Fruit fly (Drosophila melanogaster) whole organism, embryonic: ENCODE measurements around the gene CG5087.

Source experiments
- Ada2b ChIP-seq: fragments of 200-800 bp; sonication (Bioruptor generic); IDR thresholded peaks from 2 replicates; pipeline ENCODE4 v1.3.6; 2022; ENCODE audit warnings: missing biosample characterization, missing genetic modification characterization
- Awh ChIP-seq: fragments of 200-800 bp; sonication (Bioruptor generic); IDR thresholded peaks from 2 replicates; pipeline ENCODE4, ENCODE4 v1.3.6; 2022; ENCODE audit warnings: missing biosample characterization, missing genetic modification characterization
- Blimp-1 ChIP-seq: fragments of 200-800 bp; sonication (Bioruptor generic); optimal IDR thresholded peaks from 3 replicates; lab custom pipeline; 2018; ENCODE audit warnings: missing biosample characterization, missing genetic modification characterization, mild to moderate bottlenecking, moderate library complexity, missing genetic modification reagents
- CG10147 ChIP-seq: fragments of 200-800 bp; sonication (Bioruptor generic); optimal IDR thresholded peaks from 2 replicates; lab custom pipeline; 2019; ENCODE audit warnings: missing biosample characterization, mild to moderate bottlenecking, missing genetic modification characterization, moderate library complexity
- CG10979 ChIP-seq: fragments of 200-800 bp; sonication (Bioruptor generic); optimal IDR thresholded peaks from 2 replicates; lab custom pipeline; 2018; ENCODE audit warnings: missing biosample characterization, mild to moderate bottlenecking, missing genetic modification characterization, moderate library complexity
- CG12744 ChIP-seq: fragments of 200-800 bp; sonication (Bioruptor generic); optimal IDR thresholded peaks from 2 replicates; lab custom pipeline; 2016; ENCODE audit warnings: missing biosample characterization, missing genetic modification characterization
- CG15601 ChIP-seq: fragments of 200-800 bp; sonication (Bioruptor generic); optimal IDR thresholded peaks from 3 replicates; lab custom pipeline; 2019; ENCODE audit warnings: missing biosample characterization, mild to moderate bottlenecking, missing genetic modification characterization, moderate library complexity
- CG17361 ChIP-seq: fragments of 200-800 bp; sonication (Bioruptor generic); IDR thresholded peaks from 3 replicates; pipeline ENCODE4 v1.3.6; 2022; ENCODE audit warnings: missing biosample characterization, missing genetic modification characterization
- CG18262 ChIP-seq: fragments of 200-800 bp; optimal IDR thresholded peaks from 3 replicates; lab custom pipeline; 2019; ENCODE audit warnings: missing biosample characterization, mild to moderate bottlenecking, missing genetic modification characterization, moderate library complexity
- CG2678 ChIP-seq: fragments of 200-800 bp; sonication (Bioruptor generic); optimal IDR thresholded peaks from 3 replicates; lab custom pipeline; 2019; ENCODE audit warnings: missing biosample characterization, mild to moderate bottlenecking, missing genetic modification characterization, moderate library complexity
- CG30020 ChIP-seq: fragments of 200-800 bp; optimal IDR thresholded peaks from 2 replicates; lab custom pipeline; 2019; ENCODE audit warnings: missing biosample characterization, mild to moderate bottlenecking, missing genetic modification characterization, moderate library complexity
- CG30403 ChIP-seq: fragments of 200-800 bp; sonication (Bioruptor generic); optimal IDR thresholded peaks from 3 replicates; lab custom pipeline; 2016; ENCODE audit warnings: missing biosample characterization, missing genetic modification characterization
- CG32767 ChIP-seq: fragments of 200-800 bp; sonication (Bioruptor generic); IDR thresholded peaks from 2 replicates; pipeline ENCODE4 v1.3.6; 2022; ENCODE audit warnings: missing biosample characterization, missing genetic modification characterization
- CG33557 ChIP-seq: fragments of 200-800 bp; sonication (Bioruptor generic); optimal IDR thresholded peaks from 2 replicates; lab custom pipeline; 2019; ENCODE audit warnings: missing biosample characterization, mild to moderate bottlenecking, missing genetic modification characterization, moderate library complexity
- CG4404 ChIP-seq: fragments of 200-800 bp; sonication (Bioruptor generic); IDR thresholded peaks from 2 replicates; pipeline ENCODE4 v1.3.6; 2022; ENCODE audit warnings: missing biosample characterization, missing genetic modification characterization
- CG6689 ChIP-seq: fragments of 200-800 bp; sonication (Bioruptor generic); IDR thresholded peaks from 2 replicates; pipeline ENCODE4 v1.3.6; 2022; ENCODE audit warnings: missing biosample characterization, missing genetic modification characterization
- CG7357 ChIP-seq: fragments of 200-800 bp; sonication (Bioruptor generic); IDR thresholded peaks from 3 replicates; pipeline ENCODE4 v1.3.6; 2022; ENCODE audit warnings: missing biosample characterization, missing genetic modification characterization
- CG7372 ChIP-seq: fragments of 200-800 bp; sonication (Bioruptor generic); IDR thresholded peaks from 2 replicates; pipeline ENCODE4 v1.3.6; 2022; ENCODE audit warnings: missing biosample characterization, missing genetic modification characterization
- CG7556 ChIP-seq: fragments of 200-800 bp; sonication (Bioruptor generic); optimal IDR thresholded peaks from 2 replicates; lab custom pipeline; 2017; ENCODE audit warnings: missing biosample characterization, mild to moderate bottlenecking, missing genetic modification characterization
- CG8388 ChIP-seq: fragments of 200-800 bp; sonication (Bioruptor generic); optimal IDR thresholded peaks from 2 replicates; lab custom pipeline; 2019; ENCODE audit warnings: missing biosample characterization, mild to moderate bottlenecking, missing genetic modification characterization, moderate library complexity
- Ets97D ChIP-seq: fragments of 200-800 bp; sonication (Bioruptor generic); optimal IDR thresholded peaks from 3 replicates; lab custom pipeline; 2016; ENCODE audit warnings: missing biosample characterization, missing genetic modification characterization
- Fer3 ChIP-seq: fragments of 200-800 bp; sonication (Bioruptor generic); optimal IDR thresholded peaks from 2 replicates; lab custom pipeline; 2018; ENCODE audit warnings: missing biosample characterization, mild to moderate bottlenecking, missing genetic modification characterization, moderate library complexity
- HLH3B ChIP-seq: fragments of 200-800 bp; sonication (Bioruptor generic); IDR thresholded peaks from 2 replicates; pipeline ENCODE4 v1.3.6; 2022; ENCODE audit warnings: missing biosample characterization, missing genetic modification characterization
- Med ChIP-seq: fragments of 200-800 bp; sonication (Bioruptor generic); peaks from one replicate; lab custom pipeline; 2016; ENCODE audit warnings: missing biosample characterization, missing genetic modification characterization, mild to moderate bottlenecking, inconsistent platforms, moderate library complexity
- Mes4 ChIP-seq: fragments of 200-800 bp; sonication (Bioruptor generic); optimal IDR thresholded peaks from 2 replicates; lab custom pipeline; 2016; ENCODE audit warnings: missing biosample characterization, missing genetic modification characterization
- Oaz ChIP-seq: fragments of 200-800 bp; sonication (Bioruptor generic); IDR thresholded peaks from 2 replicates; pipeline ENCODE4 v1.3.6; 2022; ENCODE audit warnings: missing biosample characterization, missing genetic modification characterization
- Pdp1 ChIP-seq, 2 experiments: fragments of 200-800 bp; sonication (Bioruptor generic); optimal IDR thresholded peaks; 3 replicates each; lab custom pipeline; 2016; ENCODE audit warnings: missing biosample characterization in 2 of 2, missing genetic modification characterization in 2 of 2, mild to moderate bottlenecking in 1 of 2, moderate library complexity in 1 of 2
- Rx ChIP-seq: fragments of 200-800 bp; sonication (Bioruptor generic); IDR thresholded peaks from 2 replicates; pipeline ENCODE4 v1.3.6; 2022; ENCODE audit warnings: missing biosample characterization, missing genetic modification characterization
- Xbp1 ChIP-seq: fragments of 200-800 bp; sonication (Bioruptor generic); optimal IDR thresholded peaks from 3 replicates; lab custom pipeline; 2016; ENCODE audit warnings: missing biosample characterization, mild to moderate bottlenecking, missing genetic modification characterization
- aop ChIP-seq: fragments of 200-800 bp; sonication (Bioruptor generic); IDR thresholded peaks from 2 replicates; pipeline ENCODE4 v1.3.6; 2022; ENCODE audit warnings: missing biosample characterization, missing genetic modification characterization
- az2 ChIP-seq: fragments of 200-800 bp; sonication (Bioruptor generic); optimal IDR thresholded peaks from 3 replicates; lab custom pipeline; 2016; ENCODE audit warnings: missing biosample characterization, missing genetic modification characterization
- cato ChIP-seq: fragments of 200-800 bp; sonication (Bioruptor generic); optimal IDR thresholded peaks from 2 replicates; lab custom pipeline; 2016; ENCODE audit warnings: missing biosample characterization, missing genetic modification characterization, borderline replicate concordance
- cg ChIP-seq: fragments of 200-800 bp; sonication (Bioruptor generic); optimal IDR thresholded peaks from 3 replicates; lab custom pipeline; 2019; ENCODE audit warnings: missing biosample characterization, mild to moderate bottlenecking, missing genetic modification characterization, moderate library complexity
- dati ChIP-seq: fragments of 200-800 bp; sonication (Bioruptor generic); IDR thresholded peaks from 2 replicates; pipeline ENCODE4 v1.3.6; 2022; ENCODE audit warnings: missing biosample characterization, missing genetic modification characterization
- dpn ChIP-seq, 2 experiments: fragments of 200-800 bp; sonication (Bioruptor generic); optimal IDR thresholded peaks; 3 replicates each; lab custom pipeline; 2016; ENCODE audit warnings: missing biosample characterization in 2 of 2, missing genetic modification characterization in 2 of 2
- gcm2 ChIP-seq: fragments of 200-800 bp; sonication (Bioruptor generic); optimal IDR thresholded peaks from 2 replicates; lab custom pipeline; 2016; ENCODE audit warnings: missing biosample characterization, missing genetic modification characterization
- hb ChIP-seq: fragments of 200-800 bp; sonication (Bioruptor generic); IDR thresholded peaks from 3 replicates; pipeline ENCODE4 v1.3.6; 2022; ENCODE audit warnings: missing biosample characterization, missing genetic modification characterization; ENCODE audit not compliant: partially characterized antibody
- inv ChIP-seq: fragments of 200-800 bp; sonication (Bioruptor generic); IDR thresholded peaks from 2 replicates; pipeline ENCODE4 v1.3.6; 2022; ENCODE audit warnings: missing biosample characterization, missing genetic modification characterization; ENCODE audit not compliant: partially characterized antibody
- nom ChIP-seq: fragments of 200-800 bp; sonication (Bioruptor generic); optimal IDR thresholded peaks from 2 replicates; lab custom pipeline; 2017; ENCODE audit warnings: missing biosample characterization, missing genetic modification characterization, mild to moderate bottlenecking, moderate library complexity, missing genetic modification reagents
- odd ChIP-seq: fragments of 200-800 bp; sonication (Bioruptor generic); optimal IDR thresholded peaks from 2 replicates; lab custom pipeline; 2017; ENCODE audit warnings: missing biosample characterization, mild to moderate bottlenecking, missing genetic modification characterization
- pum ChIP-seq: fragments of 200-800 bp; sonication (Bioruptor generic); optimal IDR thresholded peaks from 2 replicates; lab custom pipeline; 2016; ENCODE audit warnings: missing biosample characterization, missing genetic modification characterization
- ranshi ChIP-seq: fragments of 200-800 bp; sonication (Bioruptor generic); IDR thresholded peaks from 2 replicates; pipeline ENCODE4 v1.3.6; 2022; ENCODE audit warnings: missing biosample characterization, missing genetic modification characterization
- sc ChIP-seq, 3 experiments: fragments of >200 bp in 2 of 3; fragments of 200-800 bp in 1 of 3; sonication (Bioruptor generic) in 1 of 3; optimal IDR thresholded peaks; 2 replicates in 2 of 3; 3 replicates in 1 of 3; lab custom pipeline; 2017; ENCODE audit warnings: mild to moderate bottlenecking in 1 of 3, missing biosample characterization in 1 of 3, missing genetic modification characterization in 1 of 3, missing genetic modification reagents in 1 of 3
- scrt ChIP-seq: fragments of 200-800 bp; sonication (Bioruptor generic); optimal IDR thresholded peaks from 2 replicates; lab custom pipeline; 2018; ENCODE audit warnings: missing biosample characterization, mild to moderate bottlenecking, missing genetic modification characterization, moderate library complexity
- sima ChIP-seq: fragments of 200-800 bp; sonication (Bioruptor generic); optimal IDR thresholded peaks from 2 replicates; lab custom pipeline; 2016; ENCODE audit warnings: missing biosample characterization, missing genetic modification characterization
- sna ChIP-seq: fragments of 200-800 bp; sonication (Bioruptor generic); IDR thresholded peaks from 2 replicates; pipeline ENCODE4 v1.3.6; 2022; ENCODE audit warnings: missing biosample characterization, missing genetic modification characterization; ENCODE audit not compliant: partially characterized antibody
- stc ChIP-seq: fragments of 200-800 bp; sonication (Bioruptor generic); IDR thresholded peaks from 2 replicates; pipeline ENCODE4 v1.3.6; 2022; ENCODE audit warnings: missing biosample characterization, missing genetic modification characterization
- trh ChIP-seq: fragments of 200-800 bp; sonication (Bioruptor generic); optimal IDR thresholded peaks from 2 replicates; lab custom pipeline; 2016; ENCODE audit warnings: missing biosample characterization, missing genetic modification characterization
- zen ChIP-seq: fragments of 200-800 bp; sonication (Bioruptor generic); optimal IDR thresholded peaks from 3 replicates; lab custom pipeline; 2018; ENCODE audit warnings: missing biosample characterization, mild to moderate bottlenecking, missing genetic modification characterization, moderate library complexity
- zf30C ChIP-seq: fragments of 200-800 bp; sonication (Bioruptor generic); optimal IDR thresholded peaks from 3 replicates; lab custom pipeline; 2018; ENCODE audit warnings: missing biosample characterization, mild to moderate bottlenecking, missing genetic modification characterization

Gene CG5087

dm6 chr3L:9028057-9028456 is 30.1 kb downstream of the CG5087 start (continued):
- peak; percentile 34 to 44 for TF ChIP-seq Pdp1 (GFP tag; optimal IDR thresholded peaks at IDR 0.05; lab: Kevin White, UChicago)
- peak; percentile 55 for TF ChIP-seq CG33557 (GFP tag; lab: Kevin White, UChicago)
- no peak for TF ChIP-seq CG7372
- no peak for TF ChIP-seq hb (GFP tag; lab: Robert Waterston, UW)
- no peak for TF ChIP-seq scrt
- TF ChIP-seq CG10979 (tag; lab: Kevin White, UChicago) = peak; percentile 76
- TF ChIP-seq trh (GFP tag; lab: Kevin White, UChicago) = no peak
- TF ChIP-seq Mes4 (GFP tag; lab: Kevin White, UChicago) = peak; percentile 17
- TF ChIP-seq CG15601 = peak; percentile 44
- peak; percentile 21; the same call in 1 of the 2 replicates for TF ChIP-seq Rx (GFP tag; lab: Robert Waterston, UW)
- no peak for TF ChIP-seq sc (optimal IDR thresholded peaks at IDR 0.05; lab: Kevin White, UChicago)
- TF ChIP-seq sc (GFP tag; optimal IDR thresholded peaks at IDR 0.05; lab: Kevin White, UChicago) = peak; percentile 32
- no peak for TF ChIP-seq Oaz (GFP tag; lab: Robert Waterston, UW)
- TF ChIP-seq CG2678 = peak; percentile 41
- TF ChIP-seq stc (GFP tag; lab: Robert Waterston, UW) = peak; percentile 20; the same call in 1 of the 2 replicates
- TF ChIP-seq cato = no peak
- TF ChIP-seq CG7556 (GFP tag; lab: Kevin White, UChicago) = peak; percentile 20
- TF ChIP-seq az2 (GFP tag; lab: Kevin White, UChicago) = peak; percentile 52
- no peak for TF ChIP-seq odd (GFP tag; lab: Kevin White, UChicago)
- TF ChIP-seq aop (GFP tag; lab: Robert Waterston, UW) = no peak
- no peak for TF ChIP-seq dati (GFP tag; lab: Robert Waterston, UW)
- TF ChIP-seq HLH3B (GFP tag; lab: Robert Waterston, UW) = peak; percentile 59; the same call in 1 of the 2 replicates
- no peak for TF ChIP-seq sna (GFP tag; lab: Robert Waterston, UW)
- no peak for TF ChIP-seq CG7357 (GFP tag; lab: Robert Waterston, UW)
- TF ChIP-seq CG12744 (GFP tag; lab: Kevin White, UChicago) = no peak
- peak; percentile 61 for TF ChIP-seq zen (tag; lab: Kevin White, UChicago)
- TF ChIP-seq gcm2 = no peak
- TF ChIP-seq Xbp1 (GFP tag; lab: Kevin White, UChicago) = peak; percentile 31
- no peak for TF ChIP-seq Ada2b (GFP tag; lab: Robert Waterston, UW)
- TF ChIP-seq ranshi (GFP tag; lab: Robert Waterston, UW) = peak; percentile 33; the same call in 1 of the 2 replicates
- no peak for TF ChIP-seq CG32767 (GFP tag; lab: Robert Waterston, UW)
- TF ChIP-seq CG18262 (tag; lab: Kevin White, UChicago) = peak; percentile 62
- TF ChIP-seq CG4404 (GFP tag; lab: Robert Waterston, UW) = peak; percentile 31; the same call in 1 of the 2 replicates
- peak; percentile 83 for TF ChIP-seq Med (GFP tag; lab: Kevin White, UChicago)
- TF ChIP-seq CG6689 = 0 out of 2 replicates have a peak, but pooled peaks have one; percentile 33
- TF ChIP-seq Awh = no peak
- TF ChIP-seq inv (GFP tag; lab: Robert Waterston, UW) = no peak
- no peak for TF ChIP-seq cg (GFP tag; lab: Kevin White, UChicago)
- TF ChIP-seq pum (GFP tag; lab: Kevin White, UChicago) = peak; percentile 39
- no peak for TF ChIP-seq sima (GFP tag; lab: Kevin White, UChicago)
- TF ChIP-seq CG30403 (GFP tag; lab: Kevin White, UChicago) = peak; percentile 40
- TF ChIP-seq CG17361 (GFP tag; lab: Robert Waterston, UW) = 0 out of 3 replicates have a peak, but pooled peaks have one; percentile 25
- no peak for TF ChIP-seq Ets97D (GFP tag; lab: Kevin White, UChicago)
- TF ChIP-seq dpn (GFP tag; optimal IDR thresholded peaks at IDR 0.05; lab: Kevin White, UChicago) = peak; percentile 33 to 48
- no peak for TF ChIP-seq Fer3
- TF ChIP-seq CG8388 (GFP tag; lab: Kevin White, UChicago) = peak; percentile 42
- no peak for TF ChIP-seq nom (GFP tag; lab: Kevin White, UChicago)
- TF ChIP-seq CG10147 (GFP tag; lab: Kevin White, UChicago) = no peak
- TF ChIP-seq Blimp-1 (GFP tag; lab: Kevin White, UChicago) = peak; percentile 5
- TF ChIP-seq zf30C = peak; percentile 69
- no peak for TF ChIP-seq CG30020 (tag; lab: Kevin White, UChicago)
